Worm (Caenorhabditis elegans): ENCODE results near the gene srh-44.

DNA sequence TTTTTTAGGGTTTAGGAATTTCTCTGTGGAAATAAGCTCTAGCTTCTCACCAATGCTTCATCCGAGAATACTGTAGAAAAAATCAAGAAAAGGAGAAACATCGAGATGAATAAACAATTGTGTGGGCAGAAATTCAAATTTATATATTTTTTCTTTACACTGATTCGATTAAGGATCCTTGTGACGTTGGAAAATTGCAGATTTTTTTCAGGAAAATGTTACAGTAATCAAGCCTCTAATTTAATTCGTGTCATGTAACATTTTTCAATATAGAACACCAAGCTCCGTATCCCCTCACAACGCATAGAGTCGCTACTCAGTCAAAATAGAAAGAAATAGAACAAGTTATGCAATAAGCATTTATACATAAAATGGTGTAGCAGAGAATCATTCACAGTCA, 38.5 kb upstream of the srh-44 start, which contains the start of gene W02B12.16:
- TF ChIP-seq D1046.2 (GFP tag; IDR thresholded peaks at IDR 0.05) = no peak
- no peak for TF ChIP-seq unc-130 (GFP tag; optimal IDR thresholded peaks at IDR 0.05)
- no peak for TF ChIP-seq ztf-11 (tag; optimal IDR thresholded peaks at IDR 0.05)
